Fruit fly (Drosophila melanogaster) whole organism, adult: ENCODE measurements around the gene CG15317.

Source experiments
- CG12768 ChIP-seq: fragments of 200-800 bp; sonication (Bioruptor generic); optimal IDR thresholded peaks from 2 replicates; lab custom pipeline; 2017; ENCODE audit warnings: missing biosample characterization, missing genetic modification characterization, mild to moderate bottlenecking, moderate library complexity, missing genetic modification reagents
- CG7045 ChIP-seq: fragments of 200-800 bp; sonication (Bioruptor generic); optimal IDR thresholded peaks from 2 replicates; lab custom pipeline; 2017; ENCODE audit warnings: missing biosample characterization, mild to moderate bottlenecking, missing genetic modification characterization
- Crg-1 ChIP-seq: fragments of 200-800 bp; sonication (Bioruptor generic); optimal IDR thresholded peaks from 2 replicates; lab custom pipeline; 2016; ENCODE audit warnings: missing biosample characterization, missing genetic modification characterization
- Mnt ChIP-seq: fragments of 200-800 bp; sonication (Bioruptor generic); optimal IDR thresholded peaks from 2 replicates; lab custom pipeline; 2016; ENCODE audit warnings: missing biosample characterization, mild to moderate bottlenecking, missing genetic modification characterization
- kay ChIP-seq: fragments of 200-800 bp; sonication (Bioruptor generic); peaks from one replicate; lab custom pipeline; 2016; ENCODE audit warnings: missing biosample characterization, missing genetic modification characterization, borderline replicate concordance
- ovo ChIP-seq: fragments of 200-800 bp; sonication (Bioruptor generic); optimal IDR thresholded peaks from 2 replicates; lab custom pipeline; 2016; ENCODE audit warnings: missing biosample characterization, missing genetic modification characterization
- pad ChIP-seq: fragments of 200-800 bp; sonication (Bioruptor generic); optimal IDR thresholded peaks from 3 replicates; lab custom pipeline; 2017; ENCODE audit warnings: missing biosample characterization, missing genetic modification characterization, mild to moderate bottlenecking, moderate library complexity, missing genetic modification reagents
- tj ChIP-seq: fragments of 200-800 bp; sonication (Bioruptor generic); optimal IDR thresholded peaks from 3 replicates; lab custom pipeline; 2017; ENCODE audit warnings: missing biosample characterization, mild to moderate bottlenecking, missing genetic modification characterization, moderate library complexity

dm6 chrX:9544457-9544856 lies 11.9 kb downstream of the CG15317 start:
- TF ChIP-seq tj (no peak), kay (GFP tag; lab: Kevin White, UChicago) (no peak), Crg-1 (GFP tag; lab: Kevin White, UChicago) (no peak), Mnt (no peak), CG7045 (GFP tag; lab: Kevin White, UChicago) (no peak), pad (GFP tag; lab: Kevin White, UChicago) (no peak), CG12768 (GFP tag; lab: Kevin White, UChicago) (no peak), ovo (GFP tag; lab: Kevin White, UChicago) (no peak)
